Fruit fly (Drosophila melanogaster) whole organism, wandering third instar larva: ENCODE results near the gene CG32249.

Experiments
- CG32264 ChIP-seq: fragments of 200-800 bp; sonication (Bioruptor generic); optimal IDR thresholded peaks from 2 replicates; lab custom pipeline; 2016; ENCODE audit warnings: missing biosample characterization, missing genetic modification characterization
- CG9705 ChIP-seq: fragments of 200-800 bp; sonication (Bioruptor generic); optimal IDR thresholded peaks from 2 replicates; lab custom pipeline; 2018; ENCODE audit warnings: missing biosample characterization, mild to moderate bottlenecking, missing genetic modification characterization
- CrebA ChIP-seq: fragments of 200-800 bp; sonication (Bioruptor generic); optimal IDR thresholded peaks from 2 replicates; lab custom pipeline; 2016; ENCODE audit warnings: missing biosample characterization, mild to moderate bottlenecking, missing genetic modification characterization, borderline replicate concordance
- Dfd ChIP-seq: fragments of >200 bp; optimal IDR thresholded peaks from 2 replicates; lab custom pipeline; 2017; ENCODE audit warnings: missing biosample characterization, missing genetic modification characterization
- Dif ChIP-seq: fragments of 200-275, 200-300 bp; sonication (Bioruptor generic); optimal IDR thresholded peaks from 2 replicates; lab custom pipeline; 2018; ENCODE audit warnings: missing biosample characterization, missing genetic modification characterization; ENCODE audit not compliant: partially characterized antibody
- GATAd ChIP-seq: sonication (Bioruptor generic); optimal IDR thresholded peaks from 2 replicates; lab custom pipeline; 2016; ENCODE audit warnings: missing biosample characterization, missing genetic modification characterization
- HLH106 ChIP-seq: fragments of 200-800 bp; optimal IDR thresholded peaks from 3 replicates; lab custom pipeline; 2019; ENCODE audit warnings: missing biosample characterization, mild to moderate bottlenecking, missing genetic modification characterization, moderate library complexity
- Hnf4 ChIP-seq: fragments of 200-800 bp; sonication (Bioruptor generic); optimal IDR thresholded peaks from 2 replicates; lab custom pipeline; 2016; ENCODE audit warnings: missing biosample characterization, mild to moderate bottlenecking, missing genetic modification characterization
- Hr78 ChIP-seq: fragments of >200 bp; optimal IDR thresholded peaks from 2 replicates; lab custom pipeline; 2017; ENCODE audit warnings: missing biosample characterization, missing genetic modification characterization
- Hr83 ChIP-seq: fragments of 200-300 bp; sonication (Bioruptor generic); optimal IDR thresholded peaks from 2 replicates; lab custom pipeline; 2016; ENCODE audit warnings: missing biosample characterization, mild to moderate bottlenecking, missing genetic modification characterization, moderate library complexity; ENCODE audit not compliant: poor library complexity, severe bottlenecking
- Jra ChIP-seq: sonication (Bioruptor generic); optimal IDR thresholded peaks from 2 replicates; lab custom pipeline; 2016; ENCODE audit warnings: missing biosample characterization, missing genetic modification characterization
- Mio ChIP-seq: sonication (Bioruptor generic); optimal IDR thresholded peaks from 2 replicates; lab custom pipeline; 2016; ENCODE audit warnings: missing biosample characterization, missing genetic modification characterization
- Myc ChIP-seq: fragments of >200 bp; optimal IDR thresholded peaks from 2 replicates; lab custom pipeline; 2017
- N ChIP-seq: fragments of >200 bp; optimal IDR thresholded peaks from 2 replicates; lab custom pipeline; 2018; ENCODE audit warnings: missing biosample characterization, missing external identifiers, missing genetic modification characterization
- OdsH ChIP-seq: fragments of 200-800 bp; sonication (Bioruptor generic); optimal IDR thresholded peaks from 2 replicates; lab custom pipeline; 2016; ENCODE audit warnings: missing biosample characterization, mild to moderate bottlenecking, missing genetic modification characterization
- Sp1 ChIP-seq: fragments of 200-800 bp; sonication (Bioruptor generic); optimal IDR thresholded peaks from 3 replicates; lab custom pipeline; 2019; ENCODE audit warnings: missing biosample characterization, mild to moderate bottlenecking, missing genetic modification characterization, moderate library complexity
- Vsx2 ChIP-seq: fragments of 200-300, 225-300 bp; sonication (Bioruptor generic); optimal IDR thresholded peaks from 2 replicates; lab custom pipeline; 2018; ENCODE audit warnings: missing biosample characterization, missing genetic modification characterization; ENCODE audit not compliant: partially characterized antibody
- br ChIP-seq: fragments of 200-800 bp; sonication (Bioruptor generic); optimal IDR thresholded peaks from 2 replicates; lab custom pipeline; 2016; ENCODE audit warnings: missing biosample characterization, missing genetic modification characterization
- brk ChIP-seq: fragments of 200-800 bp; sonication (Bioruptor generic); optimal IDR thresholded peaks from 2 replicates; lab custom pipeline; 2016; ENCODE audit warnings: missing biosample characterization, mild to moderate bottlenecking, missing genetic modification characterization
- dl ChIP-seq, 2 experiments: fragments of 175-275, 200-275 bp in 1 of 2; fragments of 200-275 bp in 1 of 2; sonication (Bioruptor generic); optimal IDR thresholded peaks; lab custom pipeline; 2018; ENCODE audit warnings: mild to moderate bottlenecking in 2 of 2, missing biosample characterization in 2 of 2, missing genetic modification characterization in 2 of 2, moderate library complexity in 2 of 2; ENCODE audit not compliant: partially characterized antibody in 2 of 2, insufficient read depth in 1 of 2
- dsf ChIP-seq: sonication (Bioruptor generic); optimal IDR thresholded peaks from 2 replicates; lab custom pipeline; 2016; ENCODE audit warnings: missing biosample characterization, missing genetic modification characterization, borderline replicate concordance
- ey ChIP-seq: fragments of 200-800 bp; sonication (Bioruptor generic); optimal IDR thresholded peaks from 2 replicates; lab custom pipeline; 2016; ENCODE audit warnings: missing biosample characterization, missing genetic modification characterization
- foxo ChIP-seq, 2 experiments: fragments of 200-800 bp; sonication (Bioruptor generic); optimal IDR thresholded peaks; 2 replicates in 1 of 2; 3 replicates in 1 of 2; lab custom pipeline; 2016 to 2017; ENCODE audit warnings: missing biosample characterization in 2 of 2, missing genetic modification characterization in 2 of 2
- fru ChIP-seq: fragments of 200-800 bp; sonication (Bioruptor generic); optimal IDR thresholded peaks from 3 replicates; lab custom pipeline; 2016; ENCODE audit warnings: missing biosample characterization, mild to moderate bottlenecking, missing genetic modification characterization
- h ChIP-seq: fragments of 200-800 bp; sonication (Bioruptor generic); optimal IDR thresholded peaks from 3 replicates; lab custom pipeline; 2016; ENCODE audit warnings: missing biosample characterization, mild to moderate bottlenecking, missing genetic modification characterization
- jim ChIP-seq: fragments of 175-275, 200-325 bp; sonication (Bioruptor generic); optimal IDR thresholded peaks from 2 replicates; lab custom pipeline; 2016; ENCODE audit warnings: missing biosample characterization, mild to moderate bottlenecking, missing genetic modification characterization
- lola ChIP-seq: fragments of >200 bp; optimal IDR thresholded peaks from 2 replicates; lab custom pipeline; 2017; ENCODE audit warnings: missing biosample characterization, missing genetic modification characterization
- pan ChIP-seq: fragments of >200 bp; optimal IDR thresholded peaks from 2 replicates; lab custom pipeline; 2017
- psq ChIP-seq: fragments of 200-800 bp; sonication (Bioruptor generic); optimal IDR thresholded peaks from 3 replicates; lab custom pipeline; 2017; ENCODE audit warnings: missing biosample characterization, mild to moderate bottlenecking, missing genetic modification characterization, moderate library complexity
- sage ChIP-seq: fragments of 200-800 bp; sonication (Bioruptor generic); optimal IDR thresholded peaks from 2 replicates; lab custom pipeline; 2016; ENCODE audit warnings: missing biosample characterization, mild to moderate bottlenecking, missing genetic modification characterization
- sv ChIP-seq: fragments of 200-800 bp; sonication (Bioruptor generic); optimal IDR thresholded peaks from 3 replicates; lab custom pipeline; 2016; ENCODE audit warnings: missing biosample characterization, missing genetic modification characterization
- tai ChIP-seq: sonication (Bioruptor generic); optimal IDR thresholded peaks from 2 replicates; lab custom pipeline; 2016; ENCODE audit warnings: missing biosample characterization, missing genetic modification characterization
- woc ChIP-seq: sonication (Bioruptor generic); optimal IDR thresholded peaks from 2 replicates; lab custom pipeline; 2016; ENCODE audit warnings: missing biosample characterization, mild to moderate bottlenecking, missing genetic modification characterization

CG32249 gene

DNA sequence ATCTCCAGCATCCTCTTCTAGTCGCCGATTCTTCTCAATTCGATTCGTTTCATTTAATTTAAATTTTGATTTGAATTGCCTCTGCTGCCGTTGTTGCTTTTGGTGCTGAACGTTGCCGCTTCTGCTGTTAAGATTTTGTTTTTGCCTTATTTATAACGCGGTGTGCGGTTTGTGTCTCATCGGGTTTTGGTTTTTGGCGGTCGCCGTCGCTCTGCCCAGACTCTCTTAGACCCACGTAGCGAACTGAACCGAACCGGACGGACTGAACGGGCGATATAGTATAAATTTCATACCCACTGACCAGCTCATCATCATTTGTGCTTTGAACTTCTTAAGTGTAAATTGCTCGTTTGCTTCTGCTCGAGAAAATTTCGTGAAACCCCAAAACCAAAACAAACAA lies 23.5 kb upstream of the CG32249 start, which contains the start of gene CG12607:
Gene CG12607 (plus strand): TSS at position 301 of the 400 bp plus-strand sequence.
- no peak for TF ChIP-seq ey (GFP tag; lab: Kevin White, UChicago)
- TF ChIP-seq jim (GFP tag; lab: Kevin White, UChicago) = no peak
- no peak for TF ChIP-seq HLH106
- TF ChIP-seq h (GFP tag; lab: Kevin White, UChicago) = no peak
- no peak for TF ChIP-seq Hr78 (GFP tag; lab: Kevin White, UChicago)
- no peak for TF ChIP-seq dsf
- no peak for TF ChIP-seq Sp1 (GFP tag; lab: Kevin White, UChicago)
- no peak for TF ChIP-seq CG32264 (GFP tag; lab: Kevin White, UChicago)
- no peak for TF ChIP-seq foxo (GFP tag; optimal IDR thresholded peaks at IDR 0.05; lab: Kevin White, UChicago)
- TF ChIP-seq Dif (GFP tag; lab: Kevin White, UChicago) = no peak
- no peak for TF ChIP-seq brk (GFP tag; lab: Kevin White, UChicago)
- TF ChIP-seq Jra (GFP tag; lab: Kevin White, UChicago) = no peak
- no peak for TF ChIP-seq woc
- TF ChIP-seq Vsx2 (GFP tag; lab: Kevin White, UChicago) = no peak
- no peak for TF ChIP-seq Mio (GFP tag; lab: Kevin White, UChicago)

DNA sequence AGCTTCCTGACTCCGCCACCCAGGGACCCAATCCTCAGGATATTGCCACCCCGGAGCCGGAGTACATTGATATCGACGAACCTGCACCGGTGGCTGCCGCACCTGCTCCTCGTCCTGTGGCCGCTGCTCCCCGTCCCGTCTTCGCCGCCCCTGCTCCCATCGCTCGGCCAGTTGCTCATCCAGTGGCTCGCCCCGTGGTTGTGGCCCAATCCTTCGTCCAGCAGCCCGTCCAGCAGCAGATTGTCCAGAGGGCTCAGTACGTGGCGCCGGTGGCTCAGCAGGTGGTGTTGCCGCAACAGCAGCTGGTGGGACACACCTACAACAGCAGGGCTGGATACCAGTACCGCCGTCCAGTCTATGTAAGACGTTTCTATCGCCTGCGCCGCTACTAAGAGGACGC lies 22.6 kb upstream of the CG32249 start:
- no peak for TF ChIP-seq woc
- no peak for TF ChIP-seq Myc (lab: Kevin White, UChicago)
- TF ChIP-seq lola = no peak
- TF ChIP-seq h (GFP tag; lab: Kevin White, UChicago) = no peak
- no peak for TF ChIP-seq CG9705
- no peak for TF ChIP-seq CrebA
- TF ChIP-seq GATAd (GFP tag; lab: Kevin White, UChicago) = no peak
- no peak for TF ChIP-seq N (GFP tag; lab: Kevin White, UChicago)
- no peak for TF ChIP-seq Mio (GFP tag; lab: Kevin White, UChicago)
- no peak for TF ChIP-seq br (GFP tag; lab: Kevin White, UChicago)
- TF ChIP-seq fru (GFP tag; lab: Kevin White, UChicago) = no peak
- TF ChIP-seq foxo (GFP tag; optimal IDR thresholded peaks at IDR 0.05; lab: Kevin White, UChicago) = no peak
- no peak for TF ChIP-seq sv (GFP tag; lab: Kevin White, UChicago)

DNA sequence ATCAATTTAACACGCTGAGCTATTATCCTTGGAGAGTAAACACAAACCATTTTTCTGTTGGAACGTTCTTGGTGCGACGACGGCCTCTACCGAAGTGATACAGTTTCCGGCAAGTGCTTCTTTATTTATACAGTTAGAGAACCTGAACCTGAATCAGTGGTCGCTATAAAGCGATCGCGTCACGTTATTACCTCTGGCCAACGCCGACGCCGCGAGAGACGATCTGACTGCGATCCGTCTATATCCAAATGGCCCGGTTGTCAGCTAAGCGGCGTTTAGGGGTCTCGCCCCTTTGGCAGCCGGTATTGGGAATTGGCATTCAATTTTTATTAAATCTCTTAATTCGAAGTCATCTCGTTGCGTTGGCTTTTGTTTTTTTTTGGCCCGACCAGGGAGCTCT lies 11.7 kb upstream of the CG32249 start, which contains the start of gene CG11345:
Gene CG11345 (minus strand): TSS at position 101 of the 400 bp plus-strand sequence.
- TF ChIP-seq sage = no peak
- no peak for TF ChIP-seq fru (GFP tag; lab: Kevin White, UChicago)
- TF ChIP-seq h (GFP tag; lab: Kevin White, UChicago) = no peak
- TF ChIP-seq HLH106 = no peak
- no peak for TF ChIP-seq lola
- no peak for TF ChIP-seq psq
- no peak for TF ChIP-seq OdsH (GFP tag; lab: Kevin White, UChicago)
- TF ChIP-seq Jra (GFP tag; lab: Kevin White, UChicago) = no peak

- TF ChIP-seq psq (no peak), tai (GFP tag; lab: Kevin White, UChicago) (no peak), foxo (GFP tag; optimal IDR thresholded peaks at IDR 0.05; lab: Kevin White, UChicago) (no peak), lola (no peak), Hr83 (GFP tag; lab: Kevin White, UChicago) (no peak), N (GFP tag; lab: Kevin White, UChicago) (no peak), CrebA (no peak), GATAd (GFP tag; lab: Kevin White, UChicago) (no peak), dl (GFP tag; optimal IDR thresholded peaks at IDR 0.05; lab: Kevin White, UChicago; ENCODE audit: insufficient read depth in 1 of 2, partially characterized antibody in 2 of 2) (no peak), Hnf4 (GFP tag; lab: Kevin White, UChicago) (no peak), pan (lab: Kevin White, UChicago) (no peak), Dfd (no peak), woc (no peak)
These were observed 9.3 kb upstream of the CG32249 start, which contains the start of gene CG15022 for dm6 chr3L:4460307-4461088. Gene CG15022, minus strand, starts transcription at chr3L:4460317.
